Fruit fly (Drosophila melanogaster) whole organism, wandering third instar larva: ENCODE data around the gene Fum3.

Experiments
- Abd-B ChIP-seq: fragments of >200 bp; optimal IDR thresholded peaks from 2 replicates; lab custom pipeline; 2017; ENCODE audit warnings: missing biosample characterization, missing genetic modification characterization
- CrebA ChIP-seq: fragments of 200-800 bp; sonication (Bioruptor generic); optimal IDR thresholded peaks from 2 replicates; lab custom pipeline; 2016; ENCODE audit warnings: missing biosample characterization, mild to moderate bottlenecking, missing genetic modification characterization, borderline replicate concordance
- Dfd ChIP-seq: fragments of >200 bp; optimal IDR thresholded peaks from 2 replicates; lab custom pipeline; 2017; ENCODE audit warnings: missing biosample characterization, missing genetic modification characterization
- HLH106 ChIP-seq: fragments of 200-800 bp; optimal IDR thresholded peaks from 3 replicates; lab custom pipeline; 2019; ENCODE audit warnings: missing biosample characterization, mild to moderate bottlenecking, missing genetic modification characterization, moderate library complexity
- Hr78 ChIP-seq: fragments of >200 bp; optimal IDR thresholded peaks from 2 replicates; lab custom pipeline; 2017; ENCODE audit warnings: missing biosample characterization, missing genetic modification characterization
- OdsH ChIP-seq: fragments of 200-800 bp; sonication (Bioruptor generic); optimal IDR thresholded peaks from 2 replicates; lab custom pipeline; 2016; ENCODE audit warnings: missing biosample characterization, mild to moderate bottlenecking, missing genetic modification characterization
- Vsx2 ChIP-seq: fragments of 200-300, 225-300 bp; sonication (Bioruptor generic); optimal IDR thresholded peaks from 2 replicates; lab custom pipeline; 2018; ENCODE audit warnings: missing biosample characterization, missing genetic modification characterization; ENCODE audit not compliant: partially characterized antibody
- br ChIP-seq: fragments of 200-800 bp; sonication (Bioruptor generic); optimal IDR thresholded peaks from 2 replicates; lab custom pipeline; 2016; ENCODE audit warnings: missing biosample characterization, missing genetic modification characterization
- lola ChIP-seq: fragments of >200 bp; optimal IDR thresholded peaks from 2 replicates; lab custom pipeline; 2017; ENCODE audit warnings: missing biosample characterization, missing genetic modification characterization
- pan ChIP-seq: fragments of >200 bp; optimal IDR thresholded peaks from 2 replicates; lab custom pipeline; 2017
- usp ChIP-seq: fragments of >200 bp; optimal IDR thresholded peaks from 2 replicates; lab custom pipeline; 2017; ENCODE audit warnings: missing biosample characterization, missing genetic modification characterization

DNA sequence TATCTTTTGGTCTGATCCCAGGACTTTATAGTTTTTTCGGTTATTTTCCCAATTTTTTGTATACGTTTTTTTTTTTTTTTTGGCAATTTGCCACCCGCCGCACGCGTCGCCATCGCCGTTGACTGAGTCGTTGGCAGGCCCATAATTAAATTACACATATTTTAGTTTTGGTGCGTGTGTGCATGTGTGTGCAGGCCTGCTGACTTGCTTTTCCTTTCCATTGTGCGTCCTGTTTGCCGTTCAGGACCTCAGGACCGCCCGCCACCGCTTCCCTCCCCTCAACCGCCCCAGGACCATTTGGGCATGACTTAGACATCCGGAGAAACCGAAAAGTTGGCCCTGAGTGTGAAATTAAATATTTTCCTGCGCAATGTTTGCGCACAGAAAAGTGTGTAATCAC is 44.7 kb downstream of the Fum3 start:
- TF ChIP-seq Dfd (GFP tag; lab: Kevin White, UChicago) (no peak), Vsx2 (no peak), br (no peak), pan (lab: Kevin White, UChicago) (no peak), CrebA (no peak), OdsH (GFP tag; lab: Kevin White, UChicago) (no peak), lola (no peak), Hr78 (GFP tag; lab: Kevin White, UChicago) (no peak), usp (no peak), Abd-B (no peak), HLH106 (tag; lab: Kevin White, UChicago) (no peak)
